Fruit fly (Drosophila melanogaster): Measurements from ENCODE around the gene CG13737.

The CG13737 gene

DNA sequence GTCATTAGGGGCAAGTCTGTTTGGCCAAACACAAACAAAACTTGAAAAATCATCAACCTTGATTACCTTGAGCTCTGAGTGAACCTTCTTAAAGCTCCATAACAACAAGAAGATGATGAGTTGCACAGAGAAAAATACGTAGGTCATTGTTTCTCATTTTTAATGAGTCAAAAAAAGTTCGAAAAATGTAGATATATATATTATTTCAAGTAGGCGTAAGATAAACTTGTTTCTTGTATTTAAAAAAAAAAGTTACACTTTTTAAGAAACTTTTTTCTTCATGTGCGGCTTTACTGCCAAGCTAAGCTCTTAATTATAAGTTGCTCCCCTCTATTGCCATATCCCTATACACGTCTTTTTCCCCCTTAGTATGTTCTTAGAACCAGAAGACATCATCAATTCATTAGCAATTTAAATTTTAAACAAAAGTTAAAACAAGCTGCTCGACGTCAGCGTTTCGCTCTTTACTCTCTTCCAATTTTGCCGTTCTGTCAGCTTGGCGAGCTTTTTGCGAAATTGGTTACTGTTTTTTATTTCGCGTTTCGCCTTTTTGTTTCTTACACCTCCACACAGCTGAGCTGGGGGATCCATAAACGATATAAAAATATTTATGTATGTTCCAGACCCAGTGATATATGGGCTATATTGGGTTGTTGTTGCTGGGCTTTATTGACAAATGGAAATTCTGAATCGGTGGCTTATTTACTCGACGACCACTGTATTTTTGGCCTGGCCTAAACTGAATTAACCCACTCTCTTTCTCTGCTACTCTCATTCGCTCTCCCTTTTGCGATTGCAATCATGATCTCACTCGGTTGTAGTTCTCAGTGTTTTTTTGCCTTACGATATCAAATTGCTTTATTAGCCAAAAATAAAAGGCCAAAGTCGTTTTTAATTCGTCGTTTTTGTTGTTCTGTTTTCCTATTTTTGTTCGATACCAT lies 44.8 kb downstream of the CG13737 start (continued):
- TF ChIP-seq tio (GFP tag; optimal IDR thresholded peaks at IDR 0.05): peak; percentile 45
- no peak for TF ChIP-seq CG11398 (GFP tag; optimal IDR thresholded peaks at IDR 0.05)
- peak; percentile 33 for TF ChIP-seq Deaf1 (tag; optimal IDR thresholded peaks at IDR 0.05)
- no peak for TF ChIP-seq run (tag; optimal IDR thresholded peaks at IDR 0.05)
- no peak for TF ChIP-seq CG9609 (GFP tag; optimal IDR thresholded peaks at IDR 0.05)
- no peak for TF ChIP-seq CG30020 (tag; optimal IDR thresholded peaks at IDR 0.05)
- peak; percentile 93 for TF ChIP-seq CG9932 (GFP tag; IDR thresholded peaks at IDR 0.05)
- peak; percentile 73 for TF ChIP-seq CG2678 (tag; optimal IDR thresholded peaks at IDR 0.05)
- TF ChIP-seq TFAM (GFP tag; optimal IDR thresholded peaks at IDR 0.05): no peak
- TF ChIP-seq seq (GFP tag; IDR thresholded peaks at IDR 0.05): peak; percentile 51; the same call in 1 of the 2 replicates
- TF ChIP-seq crp (GFP tag; optimal IDR thresholded peaks at IDR 0.05): no peak
- TF ChIP-seq lbe (GFP tag; optimal IDR thresholded peaks at IDR 0.05): peak; percentile 52
- peak; percentile 60 for TF ChIP-seq unpg (GFP tag; optimal IDR thresholded peaks at IDR 0.05)
- no peak for TF ChIP-seq CG15011 (GFP tag; optimal IDR thresholded peaks at IDR 0.05)
- peak; percentile 39 for TF ChIP-seq CG13775 (GFP tag; optimal IDR thresholded peaks at IDR 0.05)
- no peak for TF ChIP-seq grn (GFP tag; optimal IDR thresholded peaks at IDR 0.05)
- no peak for TF ChIP-seq hbn (GFP tag; IDR thresholded peaks at IDR 0.05; ENCODE audit: partially characterized antibody)
- peak; percentile 56 for TF ChIP-seq CG12104 (GFP tag; optimal IDR thresholded peaks at IDR 0.05)
- no peak for TF ChIP-seq ewg (GFP tag; optimal IDR thresholded peaks at IDR 0.05)
- peak; percentile 13 to 56 for TF ChIP-seq Trl (optimal IDR thresholded peaks at IDR 0.05)
- peak; percentile 41 for TF ChIP-seq Trl (GFP tag; optimal IDR thresholded peaks at IDR 0.05)
- TF ChIP-seq CG15269 (tag; optimal IDR thresholded peaks at IDR 0.05): peak; percentile 50
- TF ChIP-seq mld (GFP tag; IDR thresholded peaks at IDR 0.05; ENCODE audit: partially characterized antibody): no peak
- no peak for TF ChIP-seq Usf (GFP tag; optimal IDR thresholded peaks at IDR 0.05)
- TF ChIP-seq Dip2 (GFP tag; IDR thresholded peaks at IDR 0.05): no peak
- TF ChIP-seq CG11560 (tag; IDR thresholded peaks at IDR 0.05): peak; percentile 64; the same call in 2 of the 3 replicates
- TF ChIP-seq repo (GFP tag; optimal IDR thresholded peaks at IDR 0.05): no peak
- TF ChIP-seq gce (GFP tag; IDR thresholded peaks at IDR 0.05): 0 out of 3 replicates have a peak, but pooled peaks have one; percentile 16
- peak; percentile 70; the same call in 1 of the 2 replicates for TF ChIP-seq NFAT (GFP tag; IDR thresholded peaks at IDR 0.05)
- TF ChIP-seq Tbp (GFP tag; optimal IDR thresholded peaks at IDR 0.05): no peak
- TF ChIP-seq emc (GFP tag; optimal IDR thresholded peaks at IDR 0.05): peak; percentile 18
- TF ChIP-seq lab (GFP tag; optimal IDR thresholded peaks at IDR 0.05): peak; percentile 85
- TF ChIP-seq CG8478 (optimal IDR thresholded peaks at IDR 0.05): no peak
- no peak for TF ChIP-seq btn (GFP tag; optimal IDR thresholded peaks at IDR 0.05)
- TF ChIP-seq CG17359 (tag; optimal IDR thresholded peaks at IDR 0.05): peak; percentile 44
- no peak for TF ChIP-seq CG1832 (GFP tag; optimal IDR thresholded peaks at IDR 0.05)
- no peak for TF ChIP-seq Doc2 (GFP tag; IDR thresholded peaks at IDR 0.05)
- no peak for TF ChIP-seq CG2875 (GFP tag; optimal IDR thresholded peaks at IDR 0.05)
- peak; percentile 6 for TF ChIP-seq CG12942 (GFP tag; optimal IDR thresholded peaks at IDR 0.05)
- TF ChIP-seq Bteb2 (GFP tag; optimal IDR thresholded peaks at IDR 0.05): peak; percentile 9
- peak; percentile 49 for TF ChIP-seq Hsf (GFP tag; optimal IDR thresholded peaks at IDR 0.05)
- TF ChIP-seq CHES-1-like (GFP tag; optimal IDR thresholded peaks at IDR 0.05): no peak
- TF ChIP-seq cas (GFP tag; IDR thresholded peaks at IDR 0.05): peak; percentile 70
- peak; percentile 33 for TF ChIP-seq mam (GFP tag; optimal IDR thresholded peaks at IDR 0.05)
- no peak for TF ChIP-seq CG34422 (GFP tag; IDR thresholded peaks at IDR 0.05)
- TF ChIP-seq Ravus (GFP tag; IDR thresholded peaks at IDR 0.05): peak; percentile 26; the same call in 1 of the 2 replicates
- no peak for TF ChIP-seq Atf-2 (GFP tag; optimal IDR thresholded peaks at IDR 0.05)
- TF ChIP-seq CG12744 (GFP tag; optimal IDR thresholded peaks at IDR 0.05): no peak
- peak; percentile 41; the same call in 1 of the 2 replicates for TF ChIP-seq CG6272 (GFP tag; IDR thresholded peaks at IDR 0.05)
- no peak for TF ChIP-seq sens-2 (GFP tag; IDR thresholded peaks at IDR 0.05)
